Fruit fly (Drosophila melanogaster) whole organism, embryonic: Measurements from ENCODE around the gene Torsin.
A peak's percentile ranks its signal among the peaks of the same experiment; 100 is the strongest.

ENCODE experiments used
- Blimp-1 ChIP-seq: fragments of 200-800 bp; sonication (Bioruptor generic); optimal IDR thresholded peaks from 3 replicates; lab custom pipeline; 2018; ENCODE audit warnings: missing biosample characterization, missing genetic modification characterization, mild to moderate bottlenecking, moderate library complexity, missing genetic modification reagents
- CG10274 ChIP-seq: fragments of 200-800 bp; sonication (Bioruptor generic); optimal IDR thresholded peaks from 3 replicates; lab custom pipeline; 2017; ENCODE audit warnings: missing biosample characterization, mild to moderate bottlenecking, missing genetic modification characterization
- CG11085 ChIP-seq: fragments of 200-800 bp; sonication (Bioruptor generic); IDR thresholded peaks from 2 replicates; pipeline ENCODE4 v1.3.6; 2022; ENCODE audit warnings: missing biosample characterization, missing genetic modification characterization
- CG14965 ChIP-seq: fragments of 200-800 bp; sonication (Bioruptor generic); optimal IDR thresholded peaks from 2 replicates; lab custom pipeline; 2016; ENCODE audit warnings: missing biosample characterization, missing genetic modification characterization, borderline replicate concordance
- CG18476 ChIP-seq: fragments of 200-800 bp; sonication (Bioruptor generic); optimal IDR thresholded peaks from 2 replicates; lab custom pipeline; 2016; ENCODE audit warnings: missing biosample characterization, mild to moderate bottlenecking, missing genetic modification characterization
- CG3163 ChIP-seq: fragments of 200-800 bp; sonication (Bioruptor generic); optimal IDR thresholded peaks from 3 replicates; lab custom pipeline; 2016; ENCODE audit warnings: missing biosample characterization, missing genetic modification characterization
- CG34376 ChIP-seq: fragments of 200-800 bp; sonication (Bioruptor generic); optimal IDR thresholded peaks from 2 replicates; lab custom pipeline; 2018; ENCODE audit warnings: missing biosample characterization, mild to moderate bottlenecking, missing genetic modification characterization
- CG4404 ChIP-seq: fragments of 200-800 bp; sonication (Bioruptor generic); IDR thresholded peaks from 2 replicates; pipeline ENCODE4 v1.3.6; 2022; ENCODE audit warnings: missing biosample characterization, missing genetic modification characterization
- CG6791 ChIP-seq: fragments of 200-800 bp; sonication (Bioruptor generic); IDR thresholded peaks from 3 replicates; pipeline ENCODE4 v1.3.6; 2022; ENCODE audit warnings: missing biosample characterization, missing genetic modification characterization; ENCODE audit not compliant: partially characterized antibody
- CG6813 ChIP-seq: fragments of 200-800 bp; sonication (Bioruptor generic); optimal IDR thresholded peaks from 2 replicates; lab custom pipeline; 2017; ENCODE audit warnings: missing biosample characterization, missing genetic modification characterization, mild to moderate bottlenecking, moderate library complexity, missing genetic modification reagents
- D19B ChIP-seq: fragments of 200-800 bp; sonication (Bioruptor generic); optimal IDR thresholded peaks from 2 replicates; lab custom pipeline; 2017; ENCODE audit warnings: missing biosample characterization, mild to moderate bottlenecking, missing genetic modification characterization
- HLH3B ChIP-seq: fragments of 200-800 bp; sonication (Bioruptor generic); IDR thresholded peaks from 2 replicates; pipeline ENCODE4 v1.3.6; 2022; ENCODE audit warnings: missing biosample characterization, missing genetic modification characterization
- Hey ChIP-seq: fragments of 200-800 bp; sonication (Bioruptor generic); optimal IDR thresholded peaks from 3 replicates; lab custom pipeline; 2018; ENCODE audit warnings: missing biosample characterization, mild to moderate bottlenecking, missing genetic modification characterization
- Nf-YB ChIP-seq: fragments of 200-800 bp; sonication (Bioruptor generic); optimal IDR thresholded peaks from 3 replicates; lab custom pipeline; 2019; ENCODE audit warnings: missing biosample characterization, mild to moderate bottlenecking, missing genetic modification characterization, moderate library complexity
- Sin3A ChIP-seq: fragments of >200 bp; optimal IDR thresholded peaks from 2 replicates; lab custom pipeline; 2018
- bbx ChIP-seq: fragments of 200-800 bp; sonication (Bioruptor generic); IDR thresholded peaks from 2 replicates; pipeline ENCODE4 v1.3.6; 2022; ENCODE audit warnings: missing biosample characterization, missing genetic modification characterization; ENCODE audit not compliant: partially characterized antibody
- cg ChIP-seq: fragments of 200-800 bp; sonication (Bioruptor generic); optimal IDR thresholded peaks from 3 replicates; lab custom pipeline; 2019; ENCODE audit warnings: missing biosample characterization, mild to moderate bottlenecking, missing genetic modification characterization, moderate library complexity
- fu2 ChIP-seq: fragments of 200-800 bp; sonication (Bioruptor generic); optimal IDR thresholded peaks from 2 replicates; lab custom pipeline; 2016; ENCODE audit warnings: missing biosample characterization, missing genetic modification characterization
- gsb-n ChIP-seq: fragments of 200-800 bp; sonication (Bioruptor generic); optimal IDR thresholded peaks from 3 replicates; lab custom pipeline; 2018; ENCODE audit warnings: missing biosample characterization, mild to moderate bottlenecking, missing genetic modification characterization
- gt ChIP-seq: fragments of 200-800 bp; sonication (Bioruptor generic); IDR thresholded peaks from 2 replicates; pipeline ENCODE4 v1.3.6; 2022; ENCODE audit warnings: missing biosample characterization, missing genetic modification characterization
- ham ChIP-seq: fragments of 200-800 bp; sonication (Bioruptor generic); IDR thresholded peaks from 2 replicates; pipeline ENCODE4 v1.3.6; 2022; ENCODE audit warnings: missing biosample characterization, missing genetic modification characterization
- hkb ChIP-seq, 2 experiments: fragments of 200-800 bp in 1 of 2; fragments of >200 bp in 1 of 2; sonication (Bioruptor generic) in 1 of 2; IDR thresholded peaks in 1 of 2; optimal IDR thresholded peaks in 1 of 2; 2 replicates each; pipeline versions ENCODE4 v1.3.6 to Lab custom; 2017 to 2022; ENCODE audit warnings: missing biosample characterization in 1 of 2, missing genetic modification characterization in 1 of 2
- hth ChIP-seq: fragments of >200 bp; optimal IDR thresholded peaks from 2 replicates; lab custom pipeline; 2017; ENCODE audit warnings: inconsistent platforms
- ind ChIP-seq: fragments of 200-800 bp; sonication (Bioruptor generic); optimal IDR thresholded peaks from 3 replicates; lab custom pipeline; 2016; ENCODE audit warnings: missing biosample characterization, missing genetic modification characterization
- luna ChIP-seq: fragments of 200-800 bp; sonication (Bioruptor generic); optimal IDR thresholded peaks from 2 replicates; lab custom pipeline; 2016; ENCODE audit warnings: missing biosample characterization, missing genetic modification characterization
- mirr ChIP-seq: fragments of 200-800 bp; sonication (Bioruptor generic); optimal IDR thresholded peaks from 3 replicates; lab custom pipeline; 2018; ENCODE audit warnings: missing biosample characterization, mild to moderate bottlenecking, missing genetic modification characterization
- org-1 ChIP-seq: fragments of 200-800 bp; sonication (Bioruptor generic); optimal IDR thresholded peaks from 2 replicates; lab custom pipeline; 2017; ENCODE audit warnings: missing biosample characterization, missing genetic modification characterization
- pzg ChIP-seq: fragments of 200-800 bp; sonication (Bioruptor generic); optimal IDR thresholded peaks from 3 replicates; lab custom pipeline; 2018; ENCODE audit warnings: missing biosample characterization, mild to moderate bottlenecking, missing genetic modification characterization, moderate library complexity
- salm ChIP-seq: fragments of 200-800 bp; sonication (Bioruptor generic); optimal IDR thresholded peaks from 2 replicates; lab custom pipeline; 2018; ENCODE audit warnings: missing biosample characterization, mild to moderate bottlenecking, missing genetic modification characterization
- schlank ChIP-seq: fragments of 200-800 bp; sonication (Bioruptor generic); optimal IDR thresholded peaks from 2 replicates; lab custom pipeline; 2018; ENCODE audit warnings: missing biosample characterization, mild to moderate bottlenecking, missing genetic modification characterization
- sens ChIP-seq: fragments of 200-800 bp; sonication (Bioruptor generic); peaks from one replicate; lab custom pipeline; 2016; ENCODE audit warnings: missing biosample characterization, missing genetic modification characterization
- tap ChIP-seq: fragments of 200-800 bp; optimal IDR thresholded peaks from 3 replicates; lab custom pipeline; 2019; ENCODE audit warnings: missing biosample characterization, mild to moderate bottlenecking, missing genetic modification characterization, moderate library complexity
- tna ChIP-seq: fragments of 200-800 bp; sonication (Bioruptor generic); IDR thresholded peaks from 2 replicates; pipeline ENCODE4 v1.3.6; 2022; ENCODE audit warnings: missing biosample characterization, missing genetic modification characterization; ENCODE audit not compliant: partially characterized antibody

Torsin gene

DNA sequence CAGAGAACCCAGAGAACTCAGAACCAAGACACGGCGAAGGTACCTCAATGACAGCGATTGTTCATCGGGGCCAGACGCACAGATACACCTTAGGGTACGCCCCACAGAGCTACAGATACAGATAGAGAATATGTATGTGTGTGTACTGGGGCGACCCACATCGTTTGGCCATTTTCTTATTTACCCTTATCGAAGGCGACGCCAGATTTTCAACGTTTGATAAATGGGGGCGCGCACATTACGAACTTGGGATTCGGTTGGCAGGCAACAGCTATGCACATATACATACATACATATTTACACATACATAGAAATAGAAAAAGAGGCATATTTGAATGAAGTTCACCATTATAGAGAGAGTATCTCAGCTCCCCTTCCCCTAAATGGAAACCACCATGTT, 43.4 kb downstream of the Torsin start (continued):
- TF ChIP-seq tap (tag; lab: Kevin White, UChicago) = no peak
- TF ChIP-seq tna (GFP tag; lab: Robert Waterston, UW) = no peak
- no peak for TF ChIP-seq gsb-n (tag; lab: Kevin White, UChicago)
- no peak for TF ChIP-seq bbx (GFP tag; lab: Robert Waterston, UW)
- no peak for TF ChIP-seq pzg (GFP tag; lab: Kevin White, UChicago)
- TF ChIP-seq ind (GFP tag; lab: Kevin White, UChicago) = no peak
- TF ChIP-seq Nf-YB = peak; percentile 90
- TF ChIP-seq schlank (tag; lab: Kevin White, UChicago) = no peak
- TF ChIP-seq CG14965 (GFP tag; lab: Kevin White, UChicago) = no peak
- no peak for TF ChIP-seq org-1
- TF ChIP-seq sens (GFP tag; lab: Kevin White, UChicago) = peak; percentile 63
- TF ChIP-seq Sin3A (lab: Kevin White, UChicago) = no peak
- no peak for TF ChIP-seq CG34376 (GFP tag; lab: Kevin White, UChicago)
- no peak for TF ChIP-seq HLH3B (GFP tag; lab: Robert Waterston, UW)
- TF ChIP-seq CG18476 (GFP tag; lab: Kevin White, UChicago) = no peak
- peak; percentile 71 for TF ChIP-seq cg (GFP tag; lab: Kevin White, UChicago)
- no peak for TF ChIP-seq D19B (GFP tag; lab: Kevin White, UChicago)
- no peak for TF ChIP-seq CG6813
- no peak for TF ChIP-seq luna (GFP tag; lab: Kevin White, UChicago)
- TF ChIP-seq mirr (GFP tag; lab: Kevin White, UChicago) = peak; percentile 11
- TF ChIP-seq salm (tag; lab: Kevin White, UChicago) = no peak
- TF ChIP-seq hkb (optimal IDR thresholded peaks at IDR 0.05; lab: Kevin White, UChicago) = no peak
- TF ChIP-seq hkb (GFP tag; IDR thresholded peaks at IDR 0.05; lab: Robert Waterston, UW) = no peak
- no peak for TF ChIP-seq gt (GFP tag; lab: Robert Waterston, UW)
- TF ChIP-seq CG11085 (GFP tag; lab: Robert Waterston, UW) = no peak
- no peak for TF ChIP-seq Blimp-1 (GFP tag; lab: Kevin White, UChicago)
- TF ChIP-seq, all 482 proteins: peak for 12

- peak; percentile 9 for TF ChIP-seq sens (GFP tag; lab: Kevin White, UChicago)
- no peak for TF ChIP-seq gsb-n (tag; lab: Kevin White, UChicago)
Measured at dm6 chrX:4605313-4605712, 44.5 kb downstream of the Torsin start.

- TF ChIP-seq CG4404 (GFP tag; lab: Robert Waterston, UW) (no peak), fu2 (GFP tag; lab: Kevin White, UChicago) (no peak), CG6791 (GFP tag; lab: Robert Waterston, UW) (no peak), hkb (optimal IDR thresholded peaks at IDR 0.05; lab: Kevin White, UChicago) (no peak), hkb (GFP tag; IDR thresholded peaks at IDR 0.05; lab: Robert Waterston, UW) (no peak), CG3163 (GFP tag; lab: Kevin White, UChicago) (no peak), Hey (no peak), hth (lab: Kevin White, UChicago) (no peak)
Measured at dm6 chrX:4604553-4604952, 45.3 kb downstream of the Torsin start.

- TF ChIP-seq ham (no peak), CG10274 (GFP tag; lab: Kevin White, UChicago) (peak; percentile 76)
Measured at dm6 chrX:4604107-4604506, 45.7 kb downstream of the Torsin start.
